Fruit fly (Drosophila melanogaster): ENCODE measurements around the gene pho.

The pho gene

dm6 chr4:1182809-1183208 lies 1.4 kb upstream of the pho start:
- TF ChIP-seq woc (GFP tag; optimal IDR thresholded peaks at IDR 0.05) (no peak), N (GFP tag; optimal IDR thresholded peaks at IDR 0.05) (no peak), h (GFP tag; optimal IDR thresholded peaks at IDR 0.05) (no peak), pan (optimal IDR thresholded peaks at IDR 0.05) (no peak), jim (GFP tag; optimal IDR thresholded peaks at IDR 0.05) (no peak), CrebA (GFP tag; optimal IDR thresholded peaks at IDR 0.05; ENCODE audit: borderline replicate concordance) (no peak), dmrt93B (GFP tag; optimal IDR thresholded peaks at IDR 0.05) (no peak), lola (GFP tag; optimal IDR thresholded peaks at IDR 0.05) (no peak), OdsH (GFP tag; optimal IDR thresholded peaks at IDR 0.05) (no peak), rgr (GFP tag; optimal IDR thresholded peaks at IDR 0.05) (no peak), Hr78 (GFP tag; optimal IDR thresholded peaks at IDR 0.05) (no peak), GATAd (GFP tag; optimal IDR thresholded peaks at IDR 0.05) (no peak), ey (GFP tag; optimal IDR thresholded peaks at IDR 0.05) (no peak), Dfd (GFP tag; optimal IDR thresholded peaks at IDR 0.05) (no peak), sv (GFP tag; optimal IDR thresholded peaks at IDR 0.05) (no peak)

dm6 chr4:1175156-1175555 lies 6.3 kb downstream of the pho start:
- TF ChIP-seq dl (GFP tag; optimal IDR thresholded peaks at IDR 0.05; ENCODE audit: insufficient read depth in 1 of 2, partially characterized antibody in 2 of 2) (no peak), Myc (optimal IDR thresholded peaks at IDR 0.05) (no peak), sage (GFP tag; optimal IDR thresholded peaks at IDR 0.05) (no peak), Mio (GFP tag; optimal IDR thresholded peaks at IDR 0.05) (no peak), Hnf4 (GFP tag; optimal IDR thresholded peaks at IDR 0.05) (no peak), GATAd (GFP tag; optimal IDR thresholded peaks at IDR 0.05) (no peak), pan (optimal IDR thresholded peaks at IDR 0.05) (no peak), h (GFP tag; optimal IDR thresholded peaks at IDR 0.05) (no peak), HLH106 (tag; optimal IDR thresholded peaks at IDR 0.05) (no peak), foxo (GFP tag; optimal IDR thresholded peaks at IDR 0.05) (no peak)

dm6 chr4:1162058-1162457 lies 19.4 kb downstream of the pho start, which contains the start of gene CG32017:
TSS of gene CG32017 (minus strand) at chr4:1162158.
- TF ChIP-seq usp (GFP tag; optimal IDR thresholded peaks at IDR 0.05) (no peak), Mio (GFP tag; optimal IDR thresholded peaks at IDR 0.05) (no peak), sv (GFP tag; optimal IDR thresholded peaks at IDR 0.05) (no peak), CG32264 (GFP tag; optimal IDR thresholded peaks at IDR 0.05) (no peak), dl (GFP tag; optimal IDR thresholded peaks at IDR 0.05; ENCODE audit: insufficient read depth in 1 of 2, partially characterized antibody in 2 of 2) (no peak), brk (GFP tag; optimal IDR thresholded peaks at IDR 0.05) (no peak), HLH106 (tag; optimal IDR thresholded peaks at IDR 0.05) (no peak), Rel (GFP tag; optimal IDR thresholded peaks at IDR 0.05) (no peak), Rel (tag; optimal IDR thresholded peaks at IDR 0.05) (no peak), h (GFP tag; optimal IDR thresholded peaks at IDR 0.05) (no peak), Vsx2 (GFP tag; optimal IDR thresholded peaks at IDR 0.05; ENCODE audit: partially characterized antibody) (no peak), CrebA (GFP tag; optimal IDR thresholded peaks at IDR 0.05; ENCODE audit: borderline replicate concordance) (no peak), jim (GFP tag; optimal IDR thresholded peaks at IDR 0.05) (no peak), Myc (optimal IDR thresholded peaks at IDR 0.05) (no peak), OdsH (GFP tag; optimal IDR thresholded peaks at IDR 0.05) (no peak), GATAd (GFP tag; optimal IDR thresholded peaks at IDR 0.05) (no peak), pan (optimal IDR thresholded peaks at IDR 0.05) (no peak), lola (GFP tag; optimal IDR thresholded peaks at IDR 0.05) (no peak)

dm6 chr4:1156278-1156677 lies 25.1 kb downstream of the pho start:
- TF ChIP-seq jim (GFP tag; optimal IDR thresholded peaks at IDR 0.05) = no peak
- no peak for TF ChIP-seq br (GFP tag; optimal IDR thresholded peaks at IDR 0.05)
- TF ChIP-seq sage (GFP tag; optimal IDR thresholded peaks at IDR 0.05) = no peak
- TF ChIP-seq Dif (GFP tag; optimal IDR thresholded peaks at IDR 0.05; ENCODE audit: partially characterized antibody) = no peak
- TF ChIP-seq Hr78 (GFP tag; optimal IDR thresholded peaks at IDR 0.05) = no peak
- TF ChIP-seq dmrt93B (GFP tag; optimal IDR thresholded peaks at IDR 0.05) = no peak
- no peak for TF ChIP-seq foxo (GFP tag; optimal IDR thresholded peaks at IDR 0.05)
- TF ChIP-seq brk (GFP tag; optimal IDR thresholded peaks at IDR 0.05) = no peak
- TF ChIP-seq rgr (GFP tag; optimal IDR thresholded peaks at IDR 0.05) = no peak
- TF ChIP-seq woc (GFP tag; optimal IDR thresholded peaks at IDR 0.05) = no peak
- TF ChIP-seq CrebA (GFP tag; optimal IDR thresholded peaks at IDR 0.05; ENCODE audit: borderline replicate concordance) = no peak
- TF ChIP-seq Dfd (GFP tag; optimal IDR thresholded peaks at IDR 0.05) = no peak
- TF ChIP-seq usp (GFP tag; optimal IDR thresholded peaks at IDR 0.05) = no peak
- no peak for TF ChIP-seq Hnf4 (GFP tag; optimal IDR thresholded peaks at IDR 0.05)
- TF ChIP-seq ey (GFP tag; optimal IDR thresholded peaks at IDR 0.05) = no peak
- TF ChIP-seq dsf (GFP tag; optimal IDR thresholded peaks at IDR 0.05; ENCODE audit: borderline replicate concordance) = no peak
- no peak for TF ChIP-seq lola (GFP tag; optimal IDR thresholded peaks at IDR 0.05)
- TF ChIP-seq N (GFP tag; optimal IDR thresholded peaks at IDR 0.05) = no peak

Data from whole organism, wandering third instar larva.